Worm (Caenorhabditis elegans) whole organism, L3 larva: ENCODE results near the gene Y38H6C.15.

Experiments used
- R02D3.7 ChIP-seq: fragments of 150-350 bp; optimal IDR thresholded peaks from 2 replicates; lab custom pipeline; 2014; ENCODE audit warnings: missing biosample characterization, missing genetic modification characterization
- ZK546.5 ChIP-seq: sonication (generic microtip); optimal IDR thresholded peaks from 2 replicates; lab custom pipeline; 2017; ENCODE audit warnings: missing biosample characterization, missing genetic modification characterization
- aly-2 ChIP-seq: fragments of 150-350 bp; optimal IDR thresholded peaks from 2 replicates; lab custom pipeline; 2014; ENCODE audit warnings: missing biosample characterization, missing genetic modification characterization
- ama-1 ChIP-seq: fragments of 150-350 bp; optimal IDR thresholded peaks from 2 replicates; lab custom pipeline; 2018
- ceh-16 ChIP-seq: sonication (generic microtip); optimal IDR thresholded peaks from 2 replicates; lab custom pipeline; 2017; ENCODE audit warnings: missing biosample characterization, missing genetic modification characterization
- ceh-82 ChIP-seq: fragments of 150-350 bp; optimal IDR thresholded peaks from 2 replicates; lab custom pipeline; 2014; ENCODE audit warnings: missing biosample characterization, missing genetic modification characterization
- ceh-9 ChIP-seq: sonication (generic microtip); optimal IDR thresholded peaks from 2 replicates; lab custom pipeline; 2018; ENCODE audit warnings: missing biosample characterization, missing genetic modification characterization
- daf-12 ChIP-seq: fragments of 150-350 bp; optimal IDR thresholded peaks from 2 replicates; lab custom pipeline; 2014; ENCODE audit warnings: missing biosample characterization, missing genetic modification reagents, missing genetic modification characterization
- egl-27 ChIP-seq: sonication (generic microtip); optimal IDR thresholded peaks from 4 replicates; lab custom pipeline; 2017; ENCODE audit warnings: missing biosample characterization, missing genetic modification reagents, missing genetic modification characterization
- egl-5 ChIP-seq: fragments of 150-350 bp; optimal IDR thresholded peaks from 2 replicates; lab custom pipeline; 2017; ENCODE audit warnings: missing biosample characterization, missing genetic modification reagents, missing genetic modification characterization, inconsistent platforms
- elt-2 ChIP-seq: sonication (generic microtip); optimal IDR thresholded peaks from 2 replicates; lab custom pipeline; 2016; ENCODE audit warnings: missing genetic modification reagents, mild to moderate bottlenecking, missing genetic modification characterization, missing compliant biosample characterization
- elt-3 ChIP-seq, 3 experiments: fragments of 150-350 bp in 1 of 3; sonication (generic microtip) in 2 of 3; optimal IDR thresholded peaks; 2 replicates in 2 of 3; 4 replicates in 1 of 3; lab custom pipeline; 2014 to 2017; ENCODE audit warnings: missing biosample characterization in 3 of 3, missing genetic modification characterization in 3 of 3
- eor-1 ChIP-seq, 2 experiments: fragments of 150-350 bp; optimal IDR thresholded peaks; 2 replicates each; lab custom pipeline; 2014 to 2018; ENCODE audit warnings: missing biosample characterization in 2 of 2, missing genetic modification characterization in 2 of 2
- fkh-2 ChIP-seq: fragments of 150-350 bp; optimal IDR thresholded peaks from 2 replicates; lab custom pipeline; 2014; ENCODE audit warnings: missing biosample characterization, missing genetic modification reagents, missing genetic modification characterization
- hmg-11 ChIP-seq: sonication (generic microtip); optimal IDR thresholded peaks from 2 replicates; lab custom pipeline; 2016; ENCODE audit warnings: missing genetic modification characterization, missing compliant biosample characterization
- jun-1 ChIP-seq: fragments of 150-350 bp; optimal IDR thresholded peaks from 2 replicates; lab custom pipeline; 2014; ENCODE audit warnings: missing biosample characterization, missing genetic modification reagents, missing genetic modification characterization
- lin-15B ChIP-seq: fragments of 150-350 bp; optimal IDR thresholded peaks from 2 replicates; lab custom pipeline; 2014; ENCODE audit warnings: missing biosample characterization, missing genetic modification characterization
- lsy-12 ChIP-seq: sonication (generic microtip); optimal IDR thresholded peaks from 2 replicates; lab custom pipeline; 2016; ENCODE audit warnings: mild to moderate bottlenecking, missing genetic modification characterization, missing compliant biosample characterization
- mdl-1 ChIP-seq: fragments of 150-350 bp; optimal IDR thresholded peaks from 2 replicates; lab custom pipeline; 2014; ENCODE audit warnings: missing biosample characterization, missing genetic modification characterization
- mml-1 ChIP-seq: fragments of 150-350 bp; sonication (generic microtip); optimal IDR thresholded peaks from 3 replicates; lab custom pipeline; 2014; ENCODE audit warnings: missing biosample characterization, missing genetic modification characterization
- nfya-1 ChIP-seq: sonication (generic microtip); optimal IDR thresholded peaks from 2 replicates; lab custom pipeline; 2017; ENCODE audit warnings: missing genetic modification characterization, mild to moderate bottlenecking, missing compliant biosample characterization, antibody characterized with exemption, moderate library complexity; ENCODE audit not compliant: insufficient read depth
- nhr-11 ChIP-seq: fragments of 150-350 bp; optimal IDR thresholded peaks from 2 replicates; lab custom pipeline; 2014; ENCODE audit warnings: missing biosample characterization, missing genetic modification characterization
- nhr-12 ChIP-seq: fragments of 150-350 bp; optimal IDR thresholded peaks from 2 replicates; lab custom pipeline; 2014; ENCODE audit warnings: missing biosample characterization, missing genetic modification characterization
- nhr-23 ChIP-seq: fragments of 150-350 bp; optimal IDR thresholded peaks from 2 replicates; lab custom pipeline; 2014; ENCODE audit warnings: missing biosample characterization, missing genetic modification reagents, missing genetic modification characterization
- nhr-237 ChIP-seq: fragments of 150-350 bp; optimal IDR thresholded peaks from 2 replicates; lab custom pipeline; 2014; ENCODE audit warnings: missing biosample characterization, missing genetic modification characterization
- nhr-25 ChIP-seq: sonication (generic microtip); optimal IDR thresholded peaks from 2 replicates; lab custom pipeline; 2017; ENCODE audit warnings: missing biosample characterization, missing genetic modification characterization
- nhr-28 ChIP-seq: fragments of 150-350 bp; optimal IDR thresholded peaks from 2 replicates; lab custom pipeline; 2014; ENCODE audit warnings: missing biosample characterization, missing genetic modification characterization
- nhr-43 ChIP-seq: sonication (generic microtip); optimal IDR thresholded peaks from 2 replicates; lab custom pipeline; 2016; ENCODE audit warnings: mild to moderate bottlenecking, missing genetic modification characterization, missing compliant biosample characterization; ENCODE audit not compliant: poor library complexity, severe bottlenecking
- nhr-76 ChIP-seq: fragments of 150-350 bp; sonication (generic microtip); optimal IDR thresholded peaks from 5 replicates; lab custom pipeline; 2014; ENCODE audit warnings: missing biosample characterization, missing genetic modification characterization
- pha-4 ChIP-seq: fragments of 150-350 bp; optimal IDR thresholded peaks from 2 replicates; lab custom pipeline; 2014; ENCODE audit warnings: missing biosample characterization, missing genetic modification reagents, missing genetic modification characterization
- pqm-1 ChIP-seq: fragments of 150-350 bp; optimal IDR thresholded peaks from 2 replicates; lab custom pipeline; 2017; ENCODE audit warnings: missing biosample characterization, missing genetic modification characterization, inconsistent platforms
- sea-2 ChIP-seq: fragments of 150-350 bp; sonication (generic microtip); optimal IDR thresholded peaks from 4 replicates; lab custom pipeline; 2014; ENCODE audit warnings: missing biosample characterization, missing genetic modification reagents, missing genetic modification characterization
- skn-1 ChIP-seq: fragments of 150-350 bp; optimal IDR thresholded peaks from 2 replicates; lab custom pipeline; 2014; ENCODE audit warnings: missing biosample characterization, missing genetic modification characterization
- snpc-4 ChIP-seq: fragments of 150-350 bp; optimal IDR thresholded peaks from 2 replicates; lab custom pipeline; 2014; ENCODE audit warnings: missing biosample characterization, missing genetic modification characterization
- tbx-2 ChIP-seq: sonication (generic microtip); optimal IDR thresholded peaks from 2 replicates; lab custom pipeline; 2016; ENCODE audit warnings: mild to moderate bottlenecking, missing genetic modification characterization, missing compliant biosample characterization
- unc-39 ChIP-seq: sonication (generic microtip); optimal IDR thresholded peaks from 4 replicates; lab custom pipeline; 2017; ENCODE audit warnings: missing biosample characterization, missing genetic modification characterization
- unc-62 ChIP-seq: fragments of 150-350 bp; sonication (generic microtip); optimal IDR thresholded peaks from 4 replicates; lab custom pipeline; 2014; ENCODE audit warnings: missing biosample characterization, missing genetic modification reagents, missing genetic modification characterization
- zag-1 ChIP-seq: fragments of 150-350 bp; optimal IDR thresholded peaks from 2 replicates; lab custom pipeline; 2014; ENCODE audit warnings: missing biosample characterization, missing genetic modification characterization
- ztf-11 ChIP-seq: fragments of 150-350 bp; optimal IDR thresholded peaks from 2 replicates; lab custom pipeline; 2014; ENCODE audit warnings: missing biosample characterization, missing genetic modification characterization

Gene Y38H6C.15

DNA sequence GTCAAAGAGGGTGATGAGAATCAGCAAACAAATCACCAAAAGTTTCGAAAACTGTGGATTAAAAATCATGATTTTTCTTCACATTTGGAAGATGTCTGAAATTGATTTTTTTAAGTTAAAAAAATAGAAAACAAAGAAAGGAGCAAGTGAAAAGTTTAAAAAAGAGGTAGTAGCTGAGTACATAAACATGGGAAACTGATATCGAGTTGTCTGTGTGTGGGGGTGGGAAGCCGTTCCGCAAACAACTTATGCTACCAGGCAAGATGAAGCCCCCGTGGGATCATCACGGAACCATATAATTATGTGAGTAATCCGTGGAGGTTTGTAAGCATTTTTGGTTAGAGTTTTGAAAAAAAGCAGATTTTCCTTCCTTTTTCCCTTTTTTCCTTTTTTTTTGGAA is 15.0 kb upstream of the Y38H6C.15 start, which contains the start of gene Y38H6C.20:
Y38H6C.20 (minus strand) TSS at position 101 of the 400 bp plus-strand sequence.
- TF ChIP-seq pha-4 (tag; lab: Kevin White, UChicago) (no peak), nhr-76 (tag; lab: Kevin White, UChicago) (no peak), mml-1 (tag; lab: Kevin White, UChicago) (no peak), daf-12 (tag; lab: Kevin White, UChicago) (no peak), fkh-2 (tag; lab: Kevin White, UChicago) (no peak), unc-39 (tag; lab: Kevin White, UChicago) (no peak), zag-1 (no peak), pqm-1 (tag; lab: Kevin White, UChicago) (no peak), ceh-16 (tag; lab: Kevin White, UChicago) (no peak), mdl-1 (tag; lab: Kevin White, UChicago) (no peak), nhr-23 (tag; lab: Kevin White, UChicago) (no peak), ceh-9 (no peak), lin-15B (tag; lab: Kevin White, UChicago) (no peak), hmg-11 (tag; lab: Kevin White, UChicago) (no peak), egl-27 (tag; lab: Kevin White, UChicago) (no peak), ztf-11 (tag; lab: Kevin White, UChicago) (no peak), tbx-2 (tag; lab: Kevin White, UChicago) (no peak), jun-1 (tag; lab: Kevin White, UChicago) (no peak)

ce11 chrV:20547048-20547447 is 10.9 kb upstream of the Y38H6C.15 start, which contains the start of gene Y38H6C.18:
Gene Y38H6C.18, minus strand, starts transcription at chrV:20547148.
- TF ChIP-seq eor-1 (tag; optimal IDR thresholded peaks at IDR 0.05; lab: Kevin White, UChicago) (no peak), tbx-2 (tag; lab: Kevin White, UChicago) (no peak), aly-2 (tag; lab: Kevin White, UChicago) (no peak), egl-27 (tag; lab: Kevin White, UChicago) (no peak), elt-2 (tag; lab: Kevin White, UChicago) (no peak), ama-1 (lab: Kevin White, UChicago) (no peak), ZK546.5 (tag; lab: Kevin White, UChicago) (no peak), nfya-1 (tag; lab: Kevin White, UChicago) (no peak), elt-3 (tag; optimal IDR thresholded peaks at IDR 0.05; lab: Kevin White, UChicago) (no peak), egl-5 (tag; lab: Kevin White, UChicago) (no peak), nhr-43 (tag; lab: Kevin White, UChicago) (no peak), nhr-12 (tag; lab: Kevin White, UChicago) (no peak), jun-1 (tag; lab: Kevin White, UChicago) (no peak), snpc-4 (no peak), nhr-28 (no peak), unc-62 (GFP tag; lab: Kevin White, UChicago) (no peak), ceh-16 (tag; lab: Kevin White, UChicago) (no peak), skn-1 (tag; lab: Kevin White, UChicago) (no peak)

ce11 chrV:20545742-20546141 is 9.6 kb upstream of the Y38H6C.15 start:
- TF ChIP-seq ceh-9 (no peak), R02D3.7 (no peak), mml-1 (tag; lab: Kevin White, UChicago) (no peak), unc-62 (GFP tag; lab: Kevin White, UChicago) (no peak), ama-1 (lab: Kevin White, UChicago) (no peak), nhr-25 (no peak), sea-2 (no peak), jun-1 (tag; lab: Kevin White, UChicago) (no peak), elt-2 (tag; lab: Kevin White, UChicago) (peak; percentile 41), nhr-237 (tag; lab: Kevin White, UChicago) (no peak), nhr-76 (tag; lab: Kevin White, UChicago) (no peak), nhr-43 (tag; lab: Kevin White, UChicago) (no peak), pha-4 (tag; lab: Kevin White, UChicago) (peak; percentile 53), unc-39 (tag; lab: Kevin White, UChicago) (no peak), eor-1 (tag; optimal IDR thresholded peaks at IDR 0.05; lab: Kevin White, UChicago) (no peak), lsy-12 (no peak), snpc-4 (no peak), aly-2 (tag; lab: Kevin White, UChicago) (no peak), elt-3 (tag; optimal IDR thresholded peaks at IDR 0.05; lab: Kevin White, UChicago) (no peak), nhr-11 (tag; lab: Kevin White, UChicago) (no peak), pqm-1 (tag; lab: Kevin White, UChicago) (peak; percentile 71), egl-5 (tag; lab: Kevin White, UChicago) (no peak), ZK546.5 (tag; lab: Kevin White, UChicago) (no peak), ceh-82 (tag; lab: Kevin White, UChicago) (no peak)
- TF ChIP-seq, all 47 proteins: peak for 3
